Fruit fly (Drosophila melanogaster): ENCODE results near the gene CG4860.

The CG4860 gene

DNA sequence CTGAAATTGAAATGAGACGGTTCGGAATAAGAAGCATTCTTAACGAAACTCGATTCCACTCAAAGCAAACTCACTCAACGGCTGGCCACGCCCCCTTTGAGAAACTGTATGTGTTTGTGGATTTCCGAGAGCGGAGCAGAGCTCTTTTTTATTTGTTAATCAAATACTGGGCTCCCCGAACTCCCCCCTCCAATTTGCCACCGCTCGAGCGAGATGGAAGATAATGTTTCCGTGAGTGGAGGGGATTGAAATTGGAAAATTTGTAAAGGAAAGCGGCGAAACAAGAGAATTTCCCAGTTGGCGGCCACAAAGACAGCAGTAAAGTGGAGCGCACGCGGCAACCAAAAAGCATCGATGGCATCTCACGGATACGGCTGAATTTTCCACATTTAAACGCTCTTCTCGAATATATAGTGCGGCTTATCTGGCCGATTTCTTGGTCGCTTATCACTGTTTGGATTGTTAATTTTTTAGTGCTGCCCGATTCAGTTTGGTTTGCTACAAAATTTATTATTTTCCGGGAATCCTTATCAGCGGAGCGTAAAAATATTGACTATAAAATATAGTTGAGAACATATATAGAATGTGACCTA, 23.3 kb upstream of the CG4860 start (continued):
- TF ChIP-seq Ets97D (GFP tag; optimal IDR thresholded peaks at IDR 0.05) (no peak), da (GFP tag; optimal IDR thresholded peaks at IDR 0.05) (no peak), CG11695 (GFP tag; IDR thresholded peaks at IDR 0.05) (no peak), chm (GFP tag; IDR thresholded peaks at IDR 0.05) (peak; percentile 60; the same call in 1 of the 2 replicates), Atf-2 (GFP tag; optimal IDR thresholded peaks at IDR 0.05) (no peak), jing (GFP tag; optimal IDR thresholded peaks at IDR 0.05) (peak; percentile 79), CG14710 (tag; optimal IDR thresholded peaks at IDR 0.05) (no peak), CG33213 (GFP tag; optimal IDR thresholded peaks at IDR 0.05) (no peak), CG8765 (GFP tag; IDR thresholded peaks at IDR 0.05) (no peak), ro (GFP tag; IDR thresholded peaks at IDR 0.05) (no peak), eyg (GFP tag; optimal IDR thresholded peaks at IDR 0.05) (no peak), CG10366 (GFP tag; IDR thresholded peaks at IDR 0.05) (no peak), CG1602 (GFP tag; optimal IDR thresholded peaks at IDR 0.05) (no peak), D19A (tag; optimal IDR thresholded peaks at IDR 0.05) (no peak), CG15479 (GFP tag; optimal IDR thresholded peaks at IDR 0.05) (no peak), CG10979 (tag; optimal IDR thresholded peaks at IDR 0.05) (no peak), CG34376 (GFP tag; optimal IDR thresholded peaks at IDR 0.05) (peak; percentile 76), Oaz (GFP tag; IDR thresholded peaks at IDR 0.05) (no peak), CG30431 (GFP tag; optimal IDR thresholded peaks at IDR 0.05) (no peak), zfh2 (GFP tag; optimal IDR thresholded peaks at IDR 0.05) (no peak), Ptx1 (GFP tag; IDR thresholded peaks at IDR 0.05) (no peak), CG1792 (GFP tag; optimal IDR thresholded peaks at IDR 0.05) (no peak), CG9797 (GFP tag; optimal IDR thresholded peaks at IDR 0.05) (no peak), Med (GFP tag) (no peak), CG18262 (tag; optimal IDR thresholded peaks at IDR 0.05) (no peak), CG2116 (GFP tag; optimal IDR thresholded peaks at IDR 0.05) (no peak), so (GFP tag; IDR thresholded peaks at IDR 0.05) (no peak), danr (GFP tag; IDR thresholded peaks at IDR 0.05) (no peak), kni (GFP tag; optimal IDR thresholded peaks at IDR 0.05) (no peak), kay (GFP tag; optimal IDR thresholded peaks at IDR 0.05) (no peak), CG13287 (GFP tag; IDR thresholded peaks at IDR 0.05; ENCODE audit: partially characterized antibody) (peak; percentile 13; the same call in 1 of the 2 replicates), CG1603 (tag; optimal IDR thresholded peaks at IDR 0.05) (peak; percentile 10), sisA (GFP tag; IDR thresholded peaks at IDR 0.05) (no peak), Bgb (GFP tag; IDR thresholded peaks at IDR 0.05; ENCODE audit: partially characterized antibody) (peak; percentile 64; the same call in 1 of the 2 replicates), emc (GFP tag; optimal IDR thresholded peaks at IDR 0.05) (no peak), repo (GFP tag; optimal IDR thresholded peaks at IDR 0.05) (no peak), CG7357 (GFP tag; IDR thresholded peaks at IDR 0.05) (no peak), bigmax (GFP tag; optimal IDR thresholded peaks at IDR 0.05) (no peak), CG3838 (GFP tag; optimal IDR thresholded peaks at IDR 0.05) (no peak), GATAe (GFP tag; conservative IDR thresholded peaks at IDR 0.05) (no peak), ato (GFP tag; IDR thresholded peaks at IDR 0.05; ENCODE audit: partially characterized antibody) (no peak), Hr3 (GFP tag; optimal IDR thresholded peaks at IDR 0.05) (no peak), vvl (GFP tag; IDR thresholded peaks at IDR 0.05) (0 out of 2 replicates have a peak, but pooled peaks have one; percentile 51), CG7987 (GFP tag; optimal IDR thresholded peaks at IDR 0.05) (no peak), sim (GFP tag; IDR thresholded peaks at IDR 0.05) (no peak), bbx (GFP tag; IDR thresholded peaks at IDR 0.05; ENCODE audit: partially characterized antibody) (peak; percentile 57; the same call in 1 of the 2 replicates), CG4730 (GFP tag; IDR thresholded peaks at IDR 0.05) (no peak), Lhr (GFP tag; optimal IDR thresholded peaks at IDR 0.05) (no peak), gsb-n (tag; optimal IDR thresholded peaks at IDR 0.05) (peak; percentile 13), CG5180 (GFP tag; optimal IDR thresholded peaks at IDR 0.05) (no peak), pfk (GFP tag; optimal IDR thresholded peaks at IDR 0.05) (no peak)

Measured in whole organism, embryonic.